Worm (Caenorhabditis elegans) whole organism, late embryonic: Measurements from ENCODE around the gene srh-24.

ENCODE experiments used
- C08G9.2 ChIP-seq: sonication (generic microtip); optimal IDR thresholded peaks from 2 replicates; lab custom pipeline; 2016; ENCODE audit warnings: mild to moderate bottlenecking, missing genetic modification characterization, moderate library complexity, missing compliant biosample characterization
- F13H6.1 ChIP-seq: sonication (generic microtip); optimal IDR thresholded peaks from 2 replicates; lab custom pipeline; 2016; ENCODE audit warnings: missing genetic modification characterization, missing compliant biosample characterization
- T23F11.4 ChIP-seq: fragments of 200-800 bp; sonication (Bioruptor generic); optimal IDR thresholded peaks from 2 replicates; lab custom pipeline; 2018; ENCODE audit warnings: mild to moderate bottlenecking, missing genetic modification characterization, missing compliant biosample characterization
- Y22D7AL.16 ChIP-seq: sonication (generic microtip); optimal IDR thresholded peaks from 2 replicates; lab custom pipeline; 2016; ENCODE audit warnings: missing genetic modification characterization, missing compliant biosample characterization
- ama-1 ChIP-seq: fragments of 150-350 bp; optimal IDR thresholded peaks from 2 replicates; lab custom pipeline; 2014
- ceh-18 ChIP-seq: sonication (generic microtip); optimal IDR thresholded peaks from 2 replicates; lab custom pipeline; 2016; ENCODE audit warnings: missing genetic modification characterization, missing compliant biosample characterization
- ceh-19 ChIP-seq: fragments of 200-800 bp; sonication (Bioruptor generic); optimal IDR thresholded peaks from 2 replicates; lab custom pipeline; 2018; ENCODE audit warnings: mild to moderate bottlenecking, missing genetic modification characterization, missing compliant biosample characterization
- ceh-24 ChIP-seq: sonication (generic microtip); optimal IDR thresholded peaks from 2 replicates; lab custom pipeline; 2016; ENCODE audit warnings: mild to moderate bottlenecking, missing genetic modification characterization, missing compliant biosample characterization
- ceh-31 ChIP-seq: sonication (generic microtip); optimal IDR thresholded peaks from 2 replicates; lab custom pipeline; 2016; ENCODE audit warnings: missing genetic modification characterization, missing compliant biosample characterization
- ceh-34 ChIP-seq: sonication (generic microtip); optimal IDR thresholded peaks from 2 replicates; lab custom pipeline; 2016; ENCODE audit warnings: mild to moderate bottlenecking, missing genetic modification characterization, missing compliant biosample characterization
- ceh-9 ChIP-seq: sonication (generic microtip); optimal IDR thresholded peaks from 2 replicates; lab custom pipeline; 2016; ENCODE audit warnings: mild to moderate bottlenecking, missing genetic modification characterization, inconsistent platforms, missing compliant biosample characterization
- che-1 ChIP-seq: sonication (generic microtip); optimal IDR thresholded peaks from 2 replicates; lab custom pipeline; 2016; ENCODE audit warnings: mild to moderate bottlenecking, missing genetic modification characterization, missing compliant biosample characterization
- gmeb-2 ChIP-seq: sonication (generic microtip); optimal IDR thresholded peaks from 2 replicates; lab custom pipeline; 2016; ENCODE audit warnings: missing genetic modification characterization, inconsistent platforms, missing compliant biosample characterization
- hlh-13 ChIP-seq: fragments of 200-800 bp; sonication (Bioruptor generic); optimal IDR thresholded peaks from 2 replicates; lab custom pipeline; 2018; ENCODE audit warnings: mild to moderate bottlenecking, missing genetic modification characterization, missing compliant biosample characterization
- hlh-15 ChIP-seq: sonication (generic microtip); optimal IDR thresholded peaks from 2 replicates; lab custom pipeline; 2016; ENCODE audit warnings: missing genetic modification characterization, missing compliant biosample characterization
- hlh-30 ChIP-seq: sonication (generic microtip); optimal IDR thresholded peaks from 2 replicates; lab custom pipeline; 2017; ENCODE audit warnings: antibody characterized with exemption, missing genetic modification characterization, missing compliant biosample characterization; ENCODE audit not compliant: insufficient read depth
- hlh-6 ChIP-seq: sonication (generic microtip); optimal IDR thresholded peaks from 2 replicates; lab custom pipeline; 2016; ENCODE audit warnings: missing genotype, missing genetic modification characterization, missing compliant biosample characterization
- hlh-8 ChIP-seq: sonication (generic microtip); optimal IDR thresholded peaks from 2 replicates; lab custom pipeline; 2016; ENCODE audit warnings: missing genotype, missing genetic modification characterization, missing compliant biosample characterization
- lim-6 ChIP-seq: sonication (generic microtip); optimal IDR thresholded peaks from 2 replicates; lab custom pipeline; 2016; ENCODE audit warnings: missing genetic modification characterization, missing compliant biosample characterization
- lin-11 ChIP-seq: fragments of 200-800 bp; sonication (Bioruptor generic); optimal IDR thresholded peaks from 2 replicates; lab custom pipeline; 2018; ENCODE audit warnings: mild to moderate bottlenecking, missing genetic modification characterization, missing compliant biosample characterization
- madf-2 ChIP-seq: sonication (generic microtip); optimal IDR thresholded peaks from 2 replicates; lab custom pipeline; 2017; ENCODE audit warnings: missing genetic modification characterization, missing compliant biosample characterization
- mec-3 ChIP-seq: sonication (generic microtip); optimal IDR thresholded peaks from 2 replicates; lab custom pipeline; 2016; ENCODE audit warnings: borderline replicate concordance, missing genetic modification characterization, missing compliant biosample characterization
- nfya-1 ChIP-seq: sonication (generic microtip); optimal IDR thresholded peaks from 2 replicates; lab custom pipeline; 2017; ENCODE audit warnings: missing genetic modification characterization, mild to moderate bottlenecking, missing compliant biosample characterization, antibody characterized with exemption, moderate library complexity
- nhr-11 ChIP-seq: fragments of 150-350 bp; optimal IDR thresholded peaks from 2 replicates; lab custom pipeline; 2014; ENCODE audit warnings: missing biosample characterization, missing genetic modification characterization
- pat-9 ChIP-seq: fragments of 200-800 bp; sonication (Bioruptor generic); optimal IDR thresholded peaks from 2 replicates; lab custom pipeline; 2018; ENCODE audit warnings: mild to moderate bottlenecking, missing genetic modification characterization, moderate library complexity, missing compliant biosample characterization
- rnt-1 ChIP-seq: sonication (generic microtip); optimal IDR thresholded peaks from 2 replicates; lab custom pipeline; 2016; ENCODE audit warnings: missing genetic modification characterization, missing compliant biosample characterization
- tbx-2 ChIP-seq: sonication (generic microtip); optimal IDR thresholded peaks from 2 replicates; lab custom pipeline; 2016; ENCODE audit warnings: missing genetic modification characterization, missing compliant biosample characterization
- tbx-7 ChIP-seq: sonication (generic microtip); optimal IDR thresholded peaks from 2 replicates; lab custom pipeline; 2016; ENCODE audit warnings: missing genotype, missing genetic modification characterization, missing compliant biosample characterization
- ttx-3 ChIP-seq: sonication (generic microtip); optimal IDR thresholded peaks from 2 replicates; lab custom pipeline; 2016; ENCODE audit warnings: missing genetic modification reagents, missing genetic modification characterization, missing compliant biosample characterization
- unc-3 ChIP-seq, 2 experiments: fragments of 200-800 bp in 1 of 2; sonication (Bioruptor generic) in 1 of 2; sonication (generic microtip) in 1 of 2; conservative IDR thresholded peaks in 1 of 2; optimal IDR thresholded peaks in 1 of 2; 2 replicates each; pipeline versions ENCODE4 v1.3.6 to Lab custom; 2016 to 2022; ENCODE audit warnings: missing compliant biosample characterization in 2 of 2, missing genetic modification characterization in 2 of 2, missing genetic modification reagents in 1 of 2
- unc-42 ChIP-seq: sonication (generic microtip); optimal IDR thresholded peaks from 2 replicates; lab custom pipeline; 2016; ENCODE audit warnings: missing genotype, missing genetic modification characterization, missing compliant biosample characterization
- unc-55 ChIP-seq: sonication (generic microtip); optimal IDR thresholded peaks from 2 replicates; lab custom pipeline; 2017; ENCODE audit warnings: missing biosample characterization, missing genetic modification reagents, missing genetic modification characterization
- zip-5 ChIP-seq: sonication (generic microtip); optimal IDR thresholded peaks from 2 replicates; lab custom pipeline; 2016; ENCODE audit warnings: missing genetic modification characterization, missing compliant biosample characterization
- ztf-16 ChIP-seq: sonication (generic microtip); optimal IDR thresholded peaks from 2 replicates; lab custom pipeline; 2017; ENCODE audit warnings: missing genetic modification characterization, missing compliant biosample characterization

Gene srh-24

ce11 chrV:14005812-14006211, 45.0 kb upstream of the srh-24 start, which contains the start of gene ric-7:
Gene ric-7, minus strand, starts transcription at chrV:14005912.
- TF ChIP-seq unc-3 (GFP tag; conservative IDR thresholded peaks at IDR 0.05; lab: Robert Waterston, UW) (no peak), unc-3 (tag; optimal IDR thresholded peaks at IDR 0.05; lab: Kevin White, UChicago) (no peak), ceh-24 (no peak), hlh-15 (tag; lab: Kevin White, UChicago) (no peak), gmeb-2 (no peak), lin-11 (tag; lab: Kevin White, UChicago) (no peak), pat-9 (tag; lab: Kevin White, UChicago) (no peak), zip-5 (tag; lab: Kevin White, UChicago) (no peak), ceh-19 (GFP tag; lab: Kevin White, UChicago) (no peak), ama-1 (no peak), nfya-1 (tag; lab: Kevin White, UChicago) (no peak)
- TF ChIP-seq, all 69 proteins: peak for 0

- TF ChIP-seq ztf-16 (tag; lab: Kevin White, UChicago) (no peak), unc-42 (tag; lab: Kevin White, UChicago) (peak; percentile 28)
Measured at ce11 chrV:14004342-14004741, 43.5 kb upstream of the srh-24 start.

ce11 chrV:14003587-14004156, 42.9 kb upstream of the srh-24 start:
- TF ChIP-seq lin-11 (tag; lab: Kevin White, UChicago): no peak
- no peak for TF ChIP-seq F13H6.1 (tag; lab: Kevin White, UChicago)
- TF ChIP-seq lim-6 (tag; lab: Kevin White, UChicago): no peak
- no peak for TF ChIP-seq ceh-9 (tag; lab: Kevin White, UChicago)
- no peak for TF ChIP-seq che-1 (tag; lab: Kevin White, UChicago)
- TF ChIP-seq ttx-3 (tag; lab: Kevin White, UChicago): no peak
- TF ChIP-seq hlh-30 (tag; lab: Kevin White, UChicago): no peak
- TF ChIP-seq hlh-6: no peak
- TF ChIP-seq ceh-19 (GFP tag; lab: Kevin White, UChicago): no peak
- TF ChIP-seq tbx-7: no peak
- TF ChIP-seq madf-2 (tag; lab: Kevin White, UChicago): no peak
- TF ChIP-seq Y22D7AL.16: no peak
- TF ChIP-seq hlh-13 (GFP tag; lab: Kevin White, UChicago): no peak
- peak; percentile 21 for TF ChIP-seq hlh-8 (tag; lab: Kevin White, UChicago)
- TF ChIP-seq unc-42 (tag; lab: Kevin White, UChicago): peak; percentile 13
- no peak for TF ChIP-seq ceh-34 (tag; lab: Kevin White, UChicago)

- peak; percentile 22 for TF ChIP-seq rnt-1 (tag; lab: Kevin White, UChicago)
- TF ChIP-seq ceh-18 (tag; lab: Kevin White, UChicago): peak; percentile 28
- TF ChIP-seq C08G9.2: peak; percentile 39
- no peak for TF ChIP-seq T23F11.4 (GFP tag; lab: Kevin White, UChicago)
- TF ChIP-seq mec-3 (tag; lab: Kevin White, UChicago): no peak
- peak; percentile 3 for TF ChIP-seq unc-55
- TF ChIP-seq ceh-31 (tag; lab: Kevin White, UChicago): peak; percentile 24
- no peak for TF ChIP-seq unc-42 (tag; lab: Kevin White, UChicago)
- no peak for TF ChIP-seq nhr-11 (tag; lab: Kevin White, UChicago)
- TF ChIP-seq ceh-34 (tag; lab: Kevin White, UChicago): peak; percentile 50
- peak; percentile 44 for TF ChIP-seq tbx-2 (tag; lab: Kevin White, UChicago)
- TF ChIP-seq nfya-1 (tag; lab: Kevin White, UChicago): peak; percentile 11
Measured at ce11 chrV:14002402-14002801, 41.6 kb upstream of the srh-24 start.
